Fruit fly (Drosophila melanogaster): ENCODE results near the gene CG8281.

- TF ChIP-seq ttk (optimal IDR thresholded peaks at IDR 0.05) (no peak), h (optimal IDR thresholded peaks at IDR 0.05) (no peak), psq (optimal IDR thresholded peaks at IDR 0.05) (no peak), Myc (optimal IDR thresholded peaks at IDR 0.05) (no peak)
Observed at dm6 chr3L:7938638-7939037, 26.4 kb downstream of the CG8281 start.
